Fruit fly (Drosophila melanogaster) whole organism, embryonic: Measurements from ENCODE around the gene Prtl99C.

ENCODE experiments used
- CG10543 ChIP-seq: fragments of 200-800 bp; sonication (Bioruptor generic); optimal IDR thresholded peaks from 3 replicates; lab custom pipeline; 2017; ENCODE audit warnings: missing biosample characterization, mild to moderate bottlenecking, missing genetic modification characterization, moderate library complexity
- CG11085 ChIP-seq: fragments of 200-800 bp; sonication (Bioruptor generic); IDR thresholded peaks from 2 replicates; pipeline ENCODE4 v1.3.6; 2022; ENCODE audit warnings: missing biosample characterization, missing genetic modification characterization
- CG12236 ChIP-seq: fragments of 200-800 bp; sonication (Bioruptor generic); optimal IDR thresholded peaks from 2 replicates; lab custom pipeline; 2016; ENCODE audit warnings: missing biosample characterization, missing genetic modification characterization
- CG12299 ChIP-seq: fragments of 200-800 bp; sonication (Bioruptor generic); optimal IDR thresholded peaks from 2 replicates; lab custom pipeline; 2018; ENCODE audit warnings: missing biosample characterization, mild to moderate bottlenecking, missing genetic modification characterization
- CG14014 ChIP-seq: fragments of 200-800 bp; sonication (Bioruptor generic); IDR thresholded peaks from 2 replicates; pipeline ENCODE4 v1.3.6; 2022; ENCODE audit warnings: missing biosample characterization, missing genetic modification characterization
- CG14050 ChIP-seq: fragments of 200-800 bp; sonication (Bioruptor generic); IDR thresholded peaks from 3 replicates; pipeline ENCODE4 v1.3.6; 2022; ENCODE audit warnings: missing biosample characterization, missing genetic modification characterization
- CG14965 ChIP-seq: fragments of 200-800 bp; sonication (Bioruptor generic); optimal IDR thresholded peaks from 2 replicates; lab custom pipeline; 2016; ENCODE audit warnings: missing biosample characterization, missing genetic modification characterization, borderline replicate concordance
- CG16863 ChIP-seq: fragments of 200-800 bp; sonication (Bioruptor generic); optimal IDR thresholded peaks from 3 replicates; lab custom pipeline; 2016; ENCODE audit warnings: missing biosample characterization, missing genetic modification characterization
- CG18619 ChIP-seq: fragments of 200-800 bp; sonication (Bioruptor generic); optimal IDR thresholded peaks from 3 replicates; lab custom pipeline; 2017; ENCODE audit warnings: missing biosample characterization, mild to moderate bottlenecking, missing genetic modification characterization
- CG2199 ChIP-seq: fragments of 200-800 bp; sonication (Bioruptor generic); IDR thresholded peaks from 3 replicates; pipeline ENCODE4 v1.3.6; 2022; ENCODE audit warnings: missing biosample characterization, missing genetic modification characterization
- CG33213 ChIP-seq: fragments of 200-800 bp; sonication (Bioruptor generic); optimal IDR thresholded peaks from 3 replicates; lab custom pipeline; 2016; ENCODE audit warnings: missing biosample characterization, missing genetic modification characterization
- CG34422 ChIP-seq: fragments of 200-800 bp; sonication (Bioruptor generic); IDR thresholded peaks from 3 replicates; pipeline ENCODE4 v1.3.6; 2022; ENCODE audit warnings: missing biosample characterization, missing genetic modification characterization
- CG3995 ChIP-seq: fragments of 200-800 bp; sonication (Bioruptor generic); optimal IDR thresholded peaks from 3 replicates; lab custom pipeline; 2016; ENCODE audit warnings: missing biosample characterization, missing genetic modification characterization
- CG5953 ChIP-seq: fragments of 200-800 bp; sonication (Bioruptor generic); IDR thresholded peaks from 2 replicates; pipeline ENCODE4 v1.3.6; 2022; ENCODE audit warnings: missing biosample characterization, missing genetic modification characterization
- CG6791 ChIP-seq: fragments of 200-800 bp; sonication (Bioruptor generic); IDR thresholded peaks from 3 replicates; pipeline ENCODE4 v1.3.6; 2022; ENCODE audit warnings: missing biosample characterization, missing genetic modification characterization; ENCODE audit not compliant: partially characterized antibody
- CG7271 ChIP-seq: fragments of 200-800 bp; sonication (Bioruptor generic); optimal IDR thresholded peaks from 2 replicates; lab custom pipeline; 2018; ENCODE audit warnings: missing biosample characterization, mild to moderate bottlenecking, missing genetic modification characterization, moderate library complexity
- D ChIP-seq, 2 experiments: fragments of 200-800 bp in 1 of 2; fragments of >200 bp in 1 of 2; sonication (Bioruptor generic) in 1 of 2; optimal IDR thresholded peaks; 2 replicates in 1 of 2; 3 replicates in 1 of 2; lab custom pipeline; 2017; ENCODE audit warnings: mild to moderate bottlenecking in 1 of 2, missing biosample characterization in 1 of 2, missing genetic modification characterization in 1 of 2, missing genetic modification reagents in 1 of 2
- Drgx ChIP-seq: fragments of 200-800 bp; sonication (Bioruptor generic); IDR thresholded peaks from 2 replicates; pipeline ENCODE4 v1.3.6; 2022; ENCODE audit warnings: missing biosample characterization, missing genetic modification characterization
- Elba2 ChIP-seq: fragments of 200-800 bp; sonication (Bioruptor generic); optimal IDR thresholded peaks from 3 replicates; lab custom pipeline; 2016; ENCODE audit warnings: missing biosample characterization, missing genetic modification characterization
- Fer2 ChIP-seq: fragments of 200-800 bp; sonication (Bioruptor generic); optimal IDR thresholded peaks from 2 replicates; lab custom pipeline; 2018; ENCODE audit warnings: missing biosample characterization, mild to moderate bottlenecking, missing genetic modification characterization, moderate library complexity
- Hmx ChIP-seq: fragments of 200-800 bp; sonication (Bioruptor generic); optimal IDR thresholded peaks from 2 replicates; lab custom pipeline; 2016; ENCODE audit warnings: missing biosample characterization, missing genetic modification characterization
- Hr51 ChIP-seq, 2 experiments: fragments of 200-800 bp; sonication (Bioruptor generic); optimal IDR thresholded peaks; 2 replicates in 1 of 2; 3 replicates in 1 of 2; lab custom pipeline; 2016 to 2018; ENCODE audit warnings: missing biosample characterization in 2 of 2, missing genetic modification characterization in 2 of 2, mild to moderate bottlenecking in 1 of 2, moderate library complexity in 1 of 2
- Jarid2 ChIP-seq: fragments of 200-800 bp; sonication (Bioruptor generic); optimal IDR thresholded peaks from 3 replicates; lab custom pipeline; 2017; ENCODE audit warnings: mild to moderate bottlenecking, missing biosample characterization, missing genetic modification reagents, missing genetic modification characterization
- Kr ChIP-seq: fragments of 200-800 bp; sonication (Bioruptor generic); optimal IDR thresholded peaks from 2 replicates; lab custom pipeline; 2017; ENCODE audit warnings: missing biosample characterization, mild to moderate bottlenecking, missing genetic modification characterization
- Med ChIP-seq: fragments of 200-800 bp; sonication (Bioruptor generic); peaks from one replicate; lab custom pipeline; 2016; ENCODE audit warnings: missing biosample characterization, missing genetic modification characterization, mild to moderate bottlenecking, inconsistent platforms, moderate library complexity
- Myb ChIP-seq: fragments of 200-800 bp; sonication (Bioruptor generic); optimal IDR thresholded peaks from 2 replicates; lab custom pipeline; 2016; ENCODE audit warnings: missing biosample characterization, missing genetic modification characterization
- NFAT ChIP-seq: fragments of 200-800 bp; sonication (Bioruptor generic); IDR thresholded peaks from 2 replicates; pipeline ENCODE4 v1.3.6; 2022; ENCODE audit warnings: missing biosample characterization, missing genetic modification characterization
- Nf-YA ChIP-seq: fragments of 200-800 bp; sonication (Bioruptor generic); IDR thresholded peaks from 2 replicates; pipeline ENCODE4 v1.3.6; 2022; ENCODE audit warnings: missing biosample characterization, missing genetic modification characterization
- Scr ChIP-seq: fragments of 200-800 bp; sonication (Bioruptor generic); IDR thresholded peaks from 2 replicates; pipeline ENCODE4 v1.3.6; 2022; ENCODE audit warnings: missing biosample characterization, missing genetic modification characterization; ENCODE audit not compliant: partially characterized antibody
- Sox102F ChIP-seq: fragments of 200-800 bp; sonication (Bioruptor generic); optimal IDR thresholded peaks from 2 replicates; lab custom pipeline; 2018; ENCODE audit warnings: missing biosample characterization, mild to moderate bottlenecking, missing genetic modification characterization, moderate library complexity
- TFAM ChIP-seq: fragments of 200-800 bp; sonication (Bioruptor generic); optimal IDR thresholded peaks from 2 replicates; lab custom pipeline; 2017; ENCODE audit warnings: missing biosample characterization, missing genetic modification characterization, inconsistent platforms
- Usf ChIP-seq: fragments of 200-800 bp; sonication (Bioruptor generic); optimal IDR thresholded peaks from 2 replicates; lab custom pipeline; 2017; ENCODE audit warnings: missing genotype, missing biosample characterization, missing genetic modification characterization
- ab ChIP-seq: fragments of 200-800 bp; sonication (Bioruptor generic); optimal IDR thresholded peaks from 2 replicates; lab custom pipeline; 2016; ENCODE audit warnings: missing biosample characterization, missing genetic modification characterization
- bigmax ChIP-seq: fragments of 200-800 bp; sonication (Bioruptor generic); optimal IDR thresholded peaks from 2 replicates; lab custom pipeline; 2018; ENCODE audit warnings: missing biosample characterization, mild to moderate bottlenecking, missing genetic modification characterization
- cg ChIP-seq: fragments of 200-800 bp; sonication (Bioruptor generic); optimal IDR thresholded peaks from 3 replicates; lab custom pipeline; 2019; ENCODE audit warnings: missing biosample characterization, mild to moderate bottlenecking, missing genetic modification characterization, moderate library complexity
- danr ChIP-seq: fragments of 200-800 bp; sonication (Bioruptor generic); IDR thresholded peaks from 2 replicates; pipeline ENCODE4 v1.3.6; 2022; ENCODE audit warnings: missing biosample characterization, missing genetic modification characterization
- fru ChIP-seq: fragments of >200 bp; optimal IDR thresholded peaks from 2 replicates; lab custom pipeline; 2017
- fu2 ChIP-seq: fragments of 200-800 bp; sonication (Bioruptor generic); optimal IDR thresholded peaks from 2 replicates; lab custom pipeline; 2016; ENCODE audit warnings: missing biosample characterization, missing genetic modification characterization
- ham ChIP-seq: fragments of 200-800 bp; sonication (Bioruptor generic); IDR thresholded peaks from 2 replicates; pipeline ENCODE4 v1.3.6; 2022; ENCODE audit warnings: missing biosample characterization, missing genetic modification characterization
- hbn ChIP-seq: fragments of 200-800 bp; sonication (Bioruptor generic); IDR thresholded peaks from 2 replicates; pipeline ENCODE4 v1.3.6; 2022; ENCODE audit warnings: missing biosample characterization, missing genetic modification characterization; ENCODE audit not compliant: partially characterized antibody
- klu ChIP-seq: fragments of 200-800 bp; sonication (Bioruptor generic); IDR thresholded peaks from 2 replicates; pipeline ENCODE4 v1.3.6; 2022; ENCODE audit warnings: missing biosample characterization, missing genetic modification characterization
- lmd ChIP-seq: fragments of 200-800 bp; sonication (Bioruptor generic); IDR thresholded peaks from 2 replicates; pipeline ENCODE4 v1.3.6; 2022; ENCODE audit warnings: missing biosample characterization, missing genetic modification characterization
- pita ChIP-seq: fragments of 200-800 bp; sonication (Bioruptor generic); optimal IDR thresholded peaks from 2 replicates; lab custom pipeline; 2017; ENCODE audit warnings: missing biosample characterization, mild to moderate bottlenecking, missing genetic modification characterization
- psq ChIP-seq: fragments of 200-800 bp; sonication (Bioruptor generic); optimal IDR thresholded peaks from 2 replicates; lab custom pipeline; 2017; ENCODE audit warnings: missing biosample characterization, missing genetic modification characterization
- so ChIP-seq: fragments of 200-800 bp; sonication (Bioruptor generic); IDR thresholded peaks from 3 replicates; pipeline ENCODE4 v1.3.6; 2022; ENCODE audit warnings: missing biosample characterization, missing genetic modification characterization
- stc ChIP-seq: fragments of 200-800 bp; sonication (Bioruptor generic); IDR thresholded peaks from 2 replicates; pipeline ENCODE4 v1.3.6; 2022; ENCODE audit warnings: missing biosample characterization, missing genetic modification characterization
- toy ChIP-seq: fragments of 200-800 bp; sonication (Bioruptor generic); IDR thresholded peaks from 2 replicates; pipeline ENCODE4 v1.3.6; 2022; ENCODE audit warnings: missing biosample characterization, missing genetic modification characterization
- unc-4 ChIP-seq: fragments of 200-800 bp; sonication (Bioruptor generic); IDR thresholded peaks from 2 replicates; pipeline ENCODE4 v1.3.6; 2022; ENCODE audit warnings: missing biosample characterization, missing genetic modification characterization; ENCODE audit not compliant: partially characterized antibody
- unpg ChIP-seq: fragments of 200-800 bp; sonication (Bioruptor generic); optimal IDR thresholded peaks from 3 replicates; lab custom pipeline; 2018; ENCODE audit warnings: missing biosample characterization, mild to moderate bottlenecking, missing genetic modification characterization, moderate library complexity
- wor ChIP-seq: fragments of 200-800 bp; sonication (Bioruptor generic); IDR thresholded peaks from 2 replicates; pipeline ENCODE4 v1.3.6; 2022; ENCODE audit warnings: missing biosample characterization, missing genetic modification characterization
- yki ChIP-seq: fragments of >200 bp; optimal IDR thresholded peaks from 3 replicates; lab custom pipeline; 2018
- z ChIP-seq: fragments of 200-800 bp; sonication (Bioruptor generic); IDR thresholded peaks from 3 replicates; pipeline ENCODE4 v1.3.6; 2022; ENCODE audit warnings: missing biosample characterization, missing genetic modification characterization
- zfh1 ChIP-seq: fragments of 200-800 bp; sonication (Bioruptor generic); IDR thresholded peaks from 3 replicates; pipeline ENCODE4 v1.3.6; 2022; ENCODE audit warnings: missing biosample characterization, missing genetic modification characterization

Prtl99C gene

dm6 chr3R:29858806-29859205 is 23.1 kb downstream of the Prtl99C start, which contains the start of gene CG7824 (continued):
- TF ChIP-seq CG18619 (GFP tag; lab: Kevin White, UChicago) (no peak), lmd (GFP tag; lab: Robert Waterston, UW) (no peak), cg (GFP tag; lab: Kevin White, UChicago) (no peak), CG14050 (GFP tag; lab: Robert Waterston, UW) (no peak), danr (no peak), CG12236 (GFP tag; lab: Kevin White, UChicago) (no peak), CG10543 (GFP tag; lab: Kevin White, UChicago) (no peak), CG34422 (no peak), CG14014 (GFP tag; lab: Robert Waterston, UW) (no peak), fru (no peak), ham (GFP tag; lab: Robert Waterston, UW) (no peak), pita (peak; percentile 69), CG3995 (GFP tag; lab: Kevin White, UChicago) (no peak), yki (no peak), D (optimal IDR thresholded peaks at IDR 0.05; lab: Kevin White, UChicago) (no peak), D (GFP tag; optimal IDR thresholded peaks at IDR 0.05; lab: Kevin White, UChicago) (no peak), CG16863 (no peak), Drgx (GFP tag; lab: Robert Waterston, UW) (no peak), Elba2 (GFP tag; lab: Kevin White, UChicago) (no peak), Med (GFP tag; lab: Kevin White, UChicago) (peak; percentile 11), Hmx (GFP tag; lab: Kevin White, UChicago) (no peak), CG2199 (GFP tag; lab: Robert Waterston, UW) (no peak), z (no peak), CG12299 (tag; lab: Kevin White, UChicago) (no peak), klu (GFP tag; lab: Robert Waterston, UW) (no peak), CG11085 (GFP tag; lab: Robert Waterston, UW) (no peak), fu2 (no peak), Sox102F (GFP tag; lab: Kevin White, UChicago) (no peak), CG14965 (no peak), CG6791 (0 out of 3 replicates have a peak, but pooled peaks have one; percentile 22), TFAM (GFP tag; lab: Kevin White, UChicago) (no peak), Hr51 (GFP tag; optimal IDR thresholded peaks at IDR 0.05; lab: Kevin White, UChicago) (no peak), CG7271 (tag; lab: Kevin White, UChicago) (no peak), zfh1 (GFP tag; lab: Robert Waterston, UW) (no peak), ab (GFP tag; lab: Kevin White, UChicago) (no peak), stc (GFP tag; lab: Robert Waterston, UW) (no peak), wor (GFP tag; lab: Robert Waterston, UW) (no peak), toy (GFP tag; lab: Robert Waterston, UW) (no peak), hbn (GFP tag; lab: Robert Waterston, UW) (no peak), bigmax (GFP tag; lab: Kevin White, UChicago) (peak; percentile 31), Kr (no peak), NFAT (GFP tag; lab: Robert Waterston, UW) (no peak), psq (no peak), Jarid2 (GFP tag; lab: Kevin White, UChicago) (no peak), unc-4 (GFP tag; lab: Robert Waterston, UW) (no peak), Fer2 (tag; lab: Kevin White, UChicago) (no peak), Nf-YA (GFP tag; lab: Robert Waterston, UW) (no peak), CG33213 (GFP tag; lab: Kevin White, UChicago) (peak; percentile 8), CG5953 (no peak), unpg (GFP tag; lab: Kevin White, UChicago) (no peak), Myb (GFP tag; lab: Kevin White, UChicago) (peak; percentile 75), so (GFP tag; lab: Robert Waterston, UW) (no peak), Usf (GFP tag; lab: Kevin White, UChicago) (no peak), Scr (GFP tag; lab: Robert Waterston, UW) (no peak)
